Worm (Caenorhabditis elegans) whole organism, L1 larva: ENCODE measurements around the gene T01D1.8.
A peak's percentile ranks its signal among the peaks of the same experiment; 100 is the strongest.

Experiments
- C04F5.9 ChIP-seq: sonication (generic microtip); optimal IDR thresholded peaks from 2 replicates; lab custom pipeline; 2016; ENCODE audit warnings: missing genetic modification characterization, missing compliant biosample characterization
- F16B12.6 ChIP-seq: fragments of 150-350 bp; optimal IDR thresholded peaks from 2 replicates; lab custom pipeline; 2014; ENCODE audit warnings: missing biosample characterization, missing genetic modification characterization
- ama-1 ChIP-seq: fragments of 150-350 bp; optimal IDR thresholded peaks from 2 replicates; lab custom pipeline; 2014
- blmp-1 ChIP-seq: fragments of 150-350 bp; optimal IDR thresholded peaks from 2 replicates; lab custom pipeline; 2014; ENCODE audit warnings: missing biosample characterization, missing genetic modification characterization
- ceh-8 ChIP-seq: fragments of 200-800 bp; sonication (Bioruptor generic); optimal IDR thresholded peaks from 2 replicates; lab custom pipeline; 2018; ENCODE audit warnings: mild to moderate bottlenecking, missing genetic modification characterization, moderate library complexity, missing compliant biosample characterization
- ceh-82 ChIP-seq, 3 experiments: fragments of 150-350 bp in 1 of 3; sonication (generic microtip) in 2 of 3; optimal IDR thresholded peaks; 2 replicates each; lab custom pipeline; 2014 to 2017; ENCODE audit warnings: missing biosample characterization in 3 of 3, missing genetic modification characterization in 3 of 3
- ceh-88 ChIP-seq: fragments of 200-800 bp; sonication (Bioruptor generic); IDR thresholded peaks from 2 replicates; pipeline ENCODE4 v1.3.6; 2022; ENCODE audit warnings: missing genetic modification characterization, missing compliant biosample characterization
- dpl-1 ChIP-seq, 3 experiments: fragments of 150-350 bp in 2 of 3; sonication (generic microtip) in 1 of 3; optimal IDR thresholded peaks; 2 replicates each; lab custom pipeline; 2014 to 2017; ENCODE audit warnings: missing biosample characterization in 3 of 3, missing genetic modification characterization in 3 of 3, missing genetic modification reagents in 3 of 3
- dsc-1 ChIP-seq: sonication (generic microtip); optimal IDR thresholded peaks from 2 replicates; lab custom pipeline; 2016; ENCODE audit warnings: mild to moderate bottlenecking, missing genetic modification characterization, missing compliant biosample characterization
- efl-1 ChIP-seq, 4 experiments: fragments of 150-350 bp; optimal IDR thresholded peaks in 3 of 4; peaks in 1 of 4; 1 replicate in 1 of 4; 2 replicates in 3 of 4; lab custom pipeline; 2014; ENCODE audit warnings: missing biosample characterization in 2 of 4, missing genetic modification characterization in 2 of 4, missing genetic modification reagents in 2 of 4
- egl-27 ChIP-seq, 2 experiments: fragments of 150-350 bp in 1 of 2; sonication (generic microtip); optimal IDR thresholded peaks; 3 replicates each; lab custom pipeline; 2017 to 2018; ENCODE audit warnings: missing biosample characterization in 2 of 2, missing genetic modification characterization in 2 of 2, missing genetic modification reagents in 2 of 2
- elt-2 ChIP-seq: sonication (generic microtip); optimal IDR thresholded peaks from 2 replicates; lab custom pipeline; 2016; ENCODE audit warnings: missing genetic modification characterization, mild to moderate bottlenecking, inconsistent platforms, missing compliant biosample characterization, missing genetic modification reagents
- ets-5 ChIP-seq: fragments of 200-800 bp; sonication (Bioruptor generic); IDR thresholded peaks from 2 replicates; pipeline ENCODE4 v1.3.6; 2022; ENCODE audit warnings: missing genetic modification characterization, missing compliant biosample characterization
- fos-1 ChIP-seq: fragments of 150-350 bp; optimal IDR thresholded peaks from 2 replicates; lab custom pipeline; 2014; ENCODE audit warnings: missing biosample characterization, missing genetic modification characterization
- grh-1 ChIP-seq: fragments of 200-800 bp; sonication (Bioruptor generic); IDR thresholded peaks from 2 replicates; pipeline ENCODE4 v1.3.6; 2022; ENCODE audit warnings: missing genetic modification reagents, missing genetic modification characterization, missing compliant biosample characterization
- hlh-4 ChIP-seq: sonication (generic microtip); optimal IDR thresholded peaks from 2 replicates; lab custom pipeline; 2016; ENCODE audit warnings: mild to moderate bottlenecking, missing genetic modification characterization, missing compliant biosample characterization
- hpl-2 ChIP-seq: fragments of 150-350 bp; optimal IDR thresholded peaks from 2 replicates; lab custom pipeline; 2014; ENCODE audit warnings: missing biosample characterization, missing genetic modification reagents, missing genetic modification characterization
- isw-1 ChIP-seq: fragments of 200-800 bp; sonication (Bioruptor generic); IDR thresholded peaks from 2 replicates; pipeline ENCODE4 v1.3.6; 2022; ENCODE audit warnings: missing genetic modification characterization, missing compliant biosample characterization
- lin-35 ChIP-seq, 2 experiments: fragments of 150-350 bp; optimal IDR thresholded peaks; 2 replicates each; lab custom pipeline; 2014; ENCODE audit warnings: missing biosample characterization in 2 of 2, missing genetic modification characterization in 2 of 2, missing genetic modification reagents in 2 of 2
- lin-39 ChIP-seq: fragments of 150-350 bp; optimal IDR thresholded peaks from 2 replicates; lab custom pipeline; 2014; ENCODE audit warnings: missing biosample characterization, missing genetic modification reagents, missing genetic modification characterization
- lir-3 ChIP-seq: sonication (generic microtip); optimal IDR thresholded peaks from 2 replicates; lab custom pipeline; 2016; ENCODE audit warnings: mild to moderate bottlenecking, missing genetic modification characterization, moderate library complexity, missing compliant biosample characterization; ENCODE audit not compliant: poor library complexity
- lsy-2 ChIP-seq, 2 experiments: fragments of 150-350 bp; optimal IDR thresholded peaks; 2 replicates each; lab custom pipeline; 2014; ENCODE audit warnings: missing biosample characterization in 2 of 2, missing genetic modification characterization in 2 of 2
- mdl-1 ChIP-seq, 2 experiments: fragments of 150-350 bp; optimal IDR thresholded peaks; 2 replicates each; lab custom pipeline; 2014 to 2017; ENCODE audit warnings: missing biosample characterization in 2 of 2, missing genetic modification characterization in 2 of 2, inconsistent platforms in 1 of 2
- nhr-11 ChIP-seq: fragments of 150-350 bp; optimal IDR thresholded peaks from 2 replicates; lab custom pipeline; 2014; ENCODE audit warnings: missing biosample characterization, missing genetic modification characterization
- nhr-19 ChIP-seq: fragments of 200-800 bp; sonication (Bioruptor generic); conservative IDR thresholded peaks from 2 replicates; pipeline ENCODE4 v1.3.6; 2022; ENCODE audit warnings: missing genetic modification characterization, missing compliant biosample characterization
- nhr-20 ChIP-seq: sonication (generic microtip); optimal IDR thresholded peaks from 2 replicates; lab custom pipeline; 2016; ENCODE audit warnings: mild to moderate bottlenecking, missing genetic modification characterization, missing compliant biosample characterization
- nhr-237 ChIP-seq: fragments of 150-350 bp; optimal IDR thresholded peaks from 2 replicates; lab custom pipeline; 2014; ENCODE audit warnings: missing biosample characterization, missing genetic modification characterization
- nhr-28 ChIP-seq: fragments of 150-350 bp; optimal IDR thresholded peaks from 2 replicates; lab custom pipeline; 2014; ENCODE audit warnings: missing biosample characterization, missing genetic modification characterization
- nhr-47 ChIP-seq: sonication (generic microtip); optimal IDR thresholded peaks from 2 replicates; lab custom pipeline; 2016; ENCODE audit warnings: mild to moderate bottlenecking, missing genetic modification characterization, moderate library complexity, missing compliant biosample characterization
- nhr-76 ChIP-seq: sonication (generic microtip); optimal IDR thresholded peaks from 2 replicates; lab custom pipeline; 2017; ENCODE audit warnings: missing biosample characterization, missing genetic modification characterization
- nhr-77 ChIP-seq: fragments of 150-350 bp; optimal IDR thresholded peaks from 2 replicates; lab custom pipeline; 2014; ENCODE audit warnings: missing biosample characterization, missing genetic modification characterization
- nhr-90 ChIP-seq: sonication (generic microtip); optimal IDR thresholded peaks from 2 replicates; lab custom pipeline; 2016; ENCODE audit warnings: mild to moderate bottlenecking, missing genetic modification characterization, missing compliant biosample characterization; ENCODE audit not compliant: poor library complexity
- pax-3 ChIP-seq: fragments of 200-800 bp; sonication (Bioruptor generic); optimal IDR thresholded peaks from 2 replicates; lab custom pipeline; 2018; ENCODE audit warnings: mild to moderate bottlenecking, missing genetic modification characterization, moderate library complexity, missing compliant biosample characterization
- pqm-1 ChIP-seq: sonication (generic microtip); optimal IDR thresholded peaks from 3 replicates; lab custom pipeline; 2017; ENCODE audit warnings: missing biosample characterization, missing genetic modification characterization
- rnt-1 ChIP-seq: sonication (generic microtip); optimal IDR thresholded peaks from 2 replicates; lab custom pipeline; 2016; ENCODE audit warnings: mild to moderate bottlenecking, missing genetic modification characterization, moderate library complexity, missing compliant biosample characterization
- skn-1 ChIP-seq: fragments of 150-350 bp; optimal IDR thresholded peaks from 2 replicates; lab custom pipeline; 2014; ENCODE audit warnings: missing biosample characterization, missing genetic modification characterization
- snu-23 ChIP-seq: sonication (generic microtip); optimal IDR thresholded peaks from 2 replicates; lab custom pipeline; 2016; ENCODE audit warnings: missing genetic modification characterization, missing compliant biosample characterization
- sox-4 ChIP-seq: sonication (generic microtip); optimal IDR thresholded peaks from 2 replicates; lab custom pipeline; 2016; ENCODE audit warnings: missing genetic modification characterization, missing compliant biosample characterization
- tbx-2 ChIP-seq: sonication (generic microtip); optimal IDR thresholded peaks from 2 replicates; lab custom pipeline; 2016; ENCODE audit warnings: missing genetic modification characterization, missing compliant biosample characterization
- unc-130 ChIP-seq: fragments of 150-350 bp; optimal IDR thresholded peaks from 2 replicates; lab custom pipeline; 2017; ENCODE audit warnings: missing biosample characterization, missing genetic modification characterization, inconsistent platforms
- unc-62 ChIP-seq: fragments of 150-350 bp; optimal IDR thresholded peaks from 2 replicates; lab custom pipeline; 2014; ENCODE audit warnings: missing biosample characterization, missing genetic modification reagents, missing genetic modification characterization
- vab-15 ChIP-seq: sonication (generic microtip); optimal IDR thresholded peaks from 2 replicates; lab custom pipeline; 2017; ENCODE audit warnings: missing genotype, mild to moderate bottlenecking, missing genetic modification characterization, missing compliant biosample characterization
- ztf-11 ChIP-seq, 2 experiments: sonication (generic microtip); optimal IDR thresholded peaks; 2 replicates each; lab custom pipeline; 2016 to 2017; ENCODE audit warnings: missing genetic modification characterization in 2 of 2, missing biosample characterization in 1 of 2, missing compliant biosample characterization in 1 of 2

T01D1.8 gene

DNA sequence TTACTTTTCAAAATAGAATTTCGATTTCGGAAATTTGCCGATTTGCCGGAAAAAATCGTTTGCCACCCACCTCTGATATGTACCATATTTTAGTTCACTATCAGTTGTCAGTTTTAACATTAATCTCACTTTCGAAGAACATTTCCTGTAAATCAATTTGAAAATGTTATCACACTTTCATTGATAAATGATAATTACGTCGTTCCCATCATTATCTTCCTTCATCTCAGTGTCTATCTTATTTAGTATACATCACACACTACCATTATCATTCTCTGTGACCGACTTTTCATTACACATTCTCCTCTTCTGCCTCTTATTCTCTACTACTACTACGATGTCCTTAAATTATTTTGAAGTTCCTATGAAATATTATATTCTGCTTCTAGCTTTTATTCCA is at the start of gene T01D1.8:
Gene T01D1.8 (plus strand): TSS at position 236 of the 400 bp plus-strand sequence.
- TF ChIP-seq blmp-1 (tag; lab: Kevin White, UChicago) (peak; percentile 66), unc-62 (GFP tag; lab: Kevin White, UChicago) (no peak)

DNA sequence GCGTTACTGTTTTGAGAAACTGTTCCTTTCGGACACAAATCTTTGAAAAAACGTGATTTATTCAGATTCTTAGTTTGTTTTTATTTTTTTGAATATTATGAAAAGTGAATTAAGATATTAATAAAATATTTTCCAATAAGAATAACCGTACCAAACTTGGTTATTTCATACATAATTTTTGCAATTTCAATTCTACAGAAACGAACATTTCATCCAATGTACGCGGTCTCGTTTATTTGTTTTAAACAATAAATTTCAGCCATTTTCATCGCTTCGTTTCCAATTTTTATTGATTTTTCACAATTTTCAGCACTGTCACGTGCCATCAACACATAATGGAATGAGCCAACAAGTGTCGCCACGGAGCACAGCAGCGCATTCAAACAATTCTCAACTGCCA is 39.6 kb upstream of the T01D1.8 start, which contains the start of gene T25D3.4:
Gene T25D3.4 (plus strand): TSS at position 301 of the 400 bp plus-strand sequence.
- TF ChIP-seq lsy-2 (tag; optimal IDR thresholded peaks at IDR 0.05; lab: Kevin White, UChicago) (peak in 1 of 2 experiments; percentile 49), skn-1 (tag; lab: Kevin White, UChicago) (no peak), dpl-1 (GFP tag; optimal IDR thresholded peaks at IDR 0.05; lab: Kevin White, UChicago) (no peak), pax-3 (peak; percentile 48), nhr-90 (tag; lab: Kevin White, UChicago) (peak; percentile 4), lin-35 (GFP tag; optimal IDR thresholded peaks at IDR 0.05; lab: Kevin White, UChicago) (peak in 1 of 2 experiments; percentile 23)

DNA sequence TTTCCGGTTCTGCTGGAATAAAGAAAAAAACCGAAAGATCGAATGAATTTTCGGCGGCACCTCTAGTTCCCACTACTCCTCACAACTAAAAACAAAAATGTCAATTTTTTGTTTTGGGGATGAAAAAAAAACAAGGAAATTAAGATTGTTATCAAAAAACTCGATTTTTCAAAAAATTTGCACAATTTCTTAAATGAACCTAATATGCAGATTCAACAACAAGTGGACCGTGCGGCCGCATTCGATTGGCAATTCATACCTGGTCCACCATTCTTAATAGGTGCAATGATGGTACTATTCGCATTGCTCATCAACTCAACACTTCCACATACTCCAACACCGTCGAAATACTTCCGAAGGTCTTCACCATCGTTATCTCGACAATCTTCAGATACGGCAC is 35.0 kb upstream of the T01D1.8 start:
- TF ChIP-seq snu-23 (no peak), C04F5.9 (tag; lab: Kevin White, UChicago) (no peak)

DNA sequence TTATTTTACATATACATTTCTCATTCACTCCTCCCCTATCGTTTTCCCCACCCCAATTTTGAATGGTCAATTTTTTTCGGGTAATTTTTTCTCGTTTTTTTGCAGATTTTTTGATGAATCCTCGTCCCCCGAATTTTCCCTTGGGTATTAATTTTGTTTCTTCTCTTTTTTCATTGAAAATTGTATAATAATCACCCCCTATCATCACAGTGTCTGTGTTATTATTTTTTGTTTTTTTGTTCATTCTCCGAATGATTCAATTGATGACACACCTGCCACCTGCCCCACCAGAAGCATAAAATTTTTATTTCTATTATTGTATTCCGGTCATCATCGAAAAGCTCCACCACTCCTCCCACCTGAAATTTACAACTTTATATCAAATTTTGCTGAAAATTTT is 34.3 kb upstream of the T01D1.8 start, which contains the start of gene T25D3.3:
Gene T25D3.3 (plus strand): TSS at position 301 of the 400 bp plus-strand sequence.
- no peak for TF ChIP-seq ceh-88
- TF ChIP-seq lin-39 (tag; lab: Kevin White, UChicago) = no peak
- TF ChIP-seq F16B12.6 (tag; lab: Kevin White, UChicago) = no peak
- TF ChIP-seq lir-3 = no peak

DNA sequence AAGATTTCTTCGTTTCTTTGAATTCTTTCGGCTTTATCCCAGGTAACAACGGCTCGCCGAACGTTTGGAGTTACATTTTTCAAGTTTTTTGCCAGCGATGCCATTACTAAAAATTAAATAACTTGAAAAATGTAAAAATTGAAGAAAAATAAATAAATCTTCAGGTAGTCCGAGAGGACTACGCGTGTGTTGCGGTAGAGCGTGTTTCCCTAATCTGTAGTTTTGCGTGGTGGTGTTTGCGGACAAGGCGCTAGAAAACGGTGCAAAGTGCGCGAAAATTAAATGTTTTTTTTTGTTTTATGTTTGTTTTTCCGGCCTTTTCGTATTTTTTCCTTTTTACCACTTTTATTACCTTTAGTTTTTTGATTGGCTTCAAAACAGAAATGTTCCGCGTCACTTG is 30.6 kb upstream of the T01D1.8 start, which contains the start of gene mrpl-28:
Gene mrpl-28 (minus strand): TSS at position 106 of the 400 bp plus-strand sequence.
- peak; percentile 60 for TF ChIP-seq blmp-1 (tag; lab: Kevin White, UChicago)
- no peak for TF ChIP-seq ets-5 (GFP tag; lab: Robert Waterston, UW)
- peak; percentile 92 for TF ChIP-seq ceh-88
- TF ChIP-seq nhr-11 = peak; percentile 81
- peak; percentile 98 for TF ChIP-seq snu-23
- TF ChIP-seq grh-1 = peak; percentile 93
- TF ChIP-seq hlh-4 = no peak
- peak; percentile 97 for TF ChIP-seq nhr-20
- peak; percentile 94 for TF ChIP-seq isw-1 (GFP tag; lab: Robert Waterston, UW)
- TF ChIP-seq skn-1 (tag; lab: Kevin White, UChicago) = peak; percentile 90
- TF ChIP-seq hpl-2 = peak; percentile 33
- peak; percentile 81 for TF ChIP-seq elt-2 (tag; lab: Kevin White, UChicago)
- TF ChIP-seq ceh-82 (tag; optimal IDR thresholded peaks at IDR 0.05; lab: Kevin White, UChicago) = peak; percentile 94 to 97 (median 95)
- TF ChIP-seq efl-1 (optimal IDR thresholded peaks at IDR 0.05; lab: Kevin White, UChicago) = peak; percentile 93 to 98
- TF ChIP-seq efl-1 (GFP tag; optimal IDR thresholded peaks at IDR 0.05 in 1 of 2; lab: Kevin White, UChicago) = peak; percentile 97 to 100
- TF ChIP-seq rnt-1 (tag; lab: Kevin White, UChicago) = peak; percentile 97
- TF ChIP-seq nhr-76 (tag; lab: Kevin White, UChicago) = peak; percentile 60
- TF ChIP-seq nhr-77 (tag; lab: Kevin White, UChicago) = peak; percentile 81
- peak; percentile 48 for TF ChIP-seq nhr-28 (tag; lab: Kevin White, UChicago)
- TF ChIP-seq nhr-237 = peak; percentile 65
- TF ChIP-seq unc-130 = peak; percentile 95
- TF ChIP-seq ztf-11 (tag; optimal IDR thresholded peaks at IDR 0.05; lab: Kevin White, UChicago) = peak; percentile 19 to 91
- peak; percentile 84 for TF ChIP-seq sox-4 (tag; lab: Kevin White, UChicago)
- no peak for TF ChIP-seq vab-15 (tag; lab: Kevin White, UChicago)
- TF ChIP-seq egl-27 (tag; optimal IDR thresholded peaks at IDR 0.05; lab: Kevin White, UChicago) = peak in 1 of 2 experiments; percentile 40
- TF ChIP-seq nhr-19 (GFP tag; lab: Robert Waterston, UW) = peak; percentile 95
- peak; percentile 89 for TF ChIP-seq fos-1
- TF ChIP-seq pqm-1 (tag; lab: Kevin White, UChicago) = peak; percentile 19
- peak; percentile 59 for TF ChIP-seq ama-1 (lab: Kevin White, UChicago)
- TF ChIP-seq tbx-2 = peak; percentile 97
- TF ChIP-seq mdl-1 (tag; optimal IDR thresholded peaks at IDR 0.05; lab: Kevin White, UChicago) = peak in 1 of 2 experiments; percentile 85
- peak; percentile 98 for TF ChIP-seq nhr-47 (tag; lab: Kevin White, UChicago)
- TF ChIP-seq nhr-90 (tag; lab: Kevin White, UChicago) = peak; percentile 98
- peak; percentile 95 for TF ChIP-seq dsc-1
- peak; percentile 92 for TF ChIP-seq ceh-8 (GFP tag; lab: Kevin White, UChicago)
